Fruit fly (Drosophila melanogaster): ENCODE data around the gene CG8661.

CG8661 gene

dm6 chrX:17298900-17299836 lies 14.9 kb upstream of the CG8661 start (continued):
- TF ChIP-seq pnt (GFP tag; optimal IDR thresholded peaks at IDR 0.05) (peak; percentile 45), Vsx1 (GFP tag; optimal IDR thresholded peaks at IDR 0.05) (no peak), bcd (GFP tag; optimal IDR thresholded peaks at IDR 0.05) (peak; percentile 57), CG12155 (GFP tag; optimal IDR thresholded peaks at IDR 0.05) (peak; percentile 65), NK7.1 (GFP tag; optimal IDR thresholded peaks at IDR 0.05) (peak; percentile 25), Atf3 (GFP tag; optimal IDR thresholded peaks at IDR 0.05) (peak; percentile 31), toy (GFP tag; IDR thresholded peaks at IDR 0.05) (0 out of 2 replicates have a peak, but pooled peaks have one; percentile 7), CG6791 (GFP tag; IDR thresholded peaks at IDR 0.05; ENCODE audit: partially characterized antibody) (no peak), CG12744 (GFP tag; optimal IDR thresholded peaks at IDR 0.05) (peak; percentile 29), CG34422 (GFP tag; IDR thresholded peaks at IDR 0.05) (peak; percentile 54; the same call in 2 of the 3 replicates), gro (GFP tag; optimal IDR thresholded peaks at IDR 0.05) (peak; percentile 2), onecut (GFP tag; IDR thresholded peaks at IDR 0.05) (peak; percentile 31; the same call in 1 of the 2 replicates), CG32767 (GFP tag; IDR thresholded peaks at IDR 0.05) (peak; percentile 38; the same call in 1 of the 2 replicates), CG6765 (GFP tag; optimal IDR thresholded peaks at IDR 0.05) (peak; percentile 44), Nf-YC (tag; optimal IDR thresholded peaks at IDR 0.05) (peak; percentile 60), CG3281 (GFP tag; optimal IDR thresholded peaks at IDR 0.05) (peak; percentile 79), sima (GFP tag; optimal IDR thresholded peaks at IDR 0.05) (no peak), CkIIα-i1 (GFP tag; IDR thresholded peaks at IDR 0.05) (no peak), H15 (GFP tag; IDR thresholded peaks at IDR 0.05) (peak; percentile 27; the same call in 1 of the 3 replicates), gce (GFP tag; IDR thresholded peaks at IDR 0.05) (peak; percentile 45; the same call in 1 of the 3 replicates), MESR4 (GFP tag; optimal IDR thresholded peaks at IDR 0.05) (no peak), ems (GFP tag; optimal IDR thresholded peaks at IDR 0.05) (peak; percentile 37), Nf-YA (GFP tag; IDR thresholded peaks at IDR 0.05) (no peak), prd (optimal IDR thresholded peaks at IDR 0.05) (no peak), prd (GFP tag; IDR thresholded peaks at IDR 0.05) (peak; percentile 68), al (GFP tag; IDR thresholded peaks at IDR 0.05) (peak; percentile 58), jing (GFP tag; optimal IDR thresholded peaks at IDR 0.05) (peak; percentile 45), da (GFP tag; optimal IDR thresholded peaks at IDR 0.05) (no peak), CTCF (GFP tag; optimal IDR thresholded peaks at IDR 0.05) (peak; percentile 24), CG3847 (GFP tag; IDR thresholded peaks at IDR 0.05) (peak; percentile 68), pho (GFP tag; optimal IDR thresholded peaks at IDR 0.05) (peak; percentile 40), lbe (GFP tag; optimal IDR thresholded peaks at IDR 0.05) (peak; percentile 8), fd96Cb (tag; optimal IDR thresholded peaks at IDR 0.05) (peak; percentile 59), Fer1 (GFP tag; optimal IDR thresholded peaks at IDR 0.05) (peak; percentile 81), unc-4 (GFP tag; IDR thresholded peaks at IDR 0.05; ENCODE audit: partially characterized antibody) (no peak), CG16779 (GFP tag; IDR thresholded peaks at IDR 0.05) (no peak), Scr (GFP tag; IDR thresholded peaks at IDR 0.05; ENCODE audit: partially characterized antibody) (no peak), CG14965 (GFP tag; optimal IDR thresholded peaks at IDR 0.05; ENCODE audit: borderline replicate concordance) (no peak), Bgb (GFP tag; IDR thresholded peaks at IDR 0.05; ENCODE audit: partially characterized antibody) (no peak), CG15073 (GFP tag; optimal IDR thresholded peaks at IDR 0.05) (no peak), CG31441 (GFP tag; IDR thresholded peaks at IDR 0.05) (peak; percentile 74; the same call in 1 of the 2 replicates), schlank (tag; optimal IDR thresholded peaks at IDR 0.05) (peak; percentile 14), fd102C (GFP tag; optimal IDR thresholded peaks at IDR 0.05) (no peak), cg (GFP tag; optimal IDR thresholded peaks at IDR 0.05) (no peak), CG4282 (GFP tag; optimal IDR thresholded peaks at IDR 0.05) (peak; percentile 60), CG2889 (GFP tag; IDR thresholded peaks at IDR 0.05) (0 out of 3 replicates have a peak, but pooled peaks have one; percentile 49), chif (GFP tag; optimal IDR thresholded peaks at IDR 0.05) (peak; percentile 38 to 61), grn (GFP tag; optimal IDR thresholded peaks at IDR 0.05) (no peak), CG17829 (tag; optimal IDR thresholded peaks at IDR 0.05) (peak; percentile 46)
